Fruit fly (Drosophila melanogaster) whole organism, embryonic: Measurements from ENCODE around the gene melt.

ENCODE experiments used
- ATbp ChIP-seq: fragments of 200-800 bp; sonication (Bioruptor generic); optimal IDR thresholded peaks from 2 replicates; lab custom pipeline; 2017; ENCODE audit warnings: missing biosample characterization, mild to moderate bottlenecking, missing genetic modification characterization, missing genetic modification reagents
- Atf3 ChIP-seq: fragments of 200-800 bp; sonication (Bioruptor generic); optimal IDR thresholded peaks from 3 replicates; lab custom pipeline; 2016; ENCODE audit warnings: missing biosample characterization, missing genetic modification characterization
- BEAF-32 ChIP-seq: fragments of 200-800 bp; sonication (Bioruptor generic); optimal IDR thresholded peaks from 3 replicates; lab custom pipeline; 2017; ENCODE audit warnings: missing biosample characterization, missing genetic modification characterization, mild to moderate bottlenecking, moderate library complexity, missing genetic modification reagents
- CG1024 ChIP-seq: fragments of 200-800 bp; sonication (Bioruptor generic); IDR thresholded peaks from 2 replicates; pipeline ENCODE4 v1.3.6; 2022; ENCODE audit warnings: missing biosample characterization, missing genetic modification characterization
- CG10321 ChIP-seq: fragments of 200-800 bp; sonication (Bioruptor generic); IDR thresholded peaks from 2 replicates; pipeline ENCODE4 v1.3.6; 2022; ENCODE audit warnings: missing biosample characterization, missing genetic modification characterization
- CG11085 ChIP-seq: fragments of 200-800 bp; sonication (Bioruptor generic); IDR thresholded peaks from 2 replicates; pipeline ENCODE4 v1.3.6; 2022; ENCODE audit warnings: missing biosample characterization, missing genetic modification characterization
- CG11560 ChIP-seq: fragments of 200-800 bp; sonication (Bioruptor generic); IDR thresholded peaks from 3 replicates; pipeline ENCODE4 v1.3.6; 2022; ENCODE audit warnings: missing biosample characterization, missing genetic modification characterization
- CG11696 ChIP-seq: fragments of 200-800 bp; sonication (Bioruptor generic); IDR thresholded peaks from 2 replicates; pipeline ENCODE4 v1.3.6; 2022; ENCODE audit warnings: missing biosample characterization, missing genetic modification characterization
- CG12071 ChIP-seq: fragments of 200-800 bp; sonication (Bioruptor generic); optimal IDR thresholded peaks from 3 replicates; lab custom pipeline; 2018; ENCODE audit warnings: missing biosample characterization, mild to moderate bottlenecking, missing genetic modification characterization
- CG12155 ChIP-seq: fragments of 200-800 bp; sonication (Bioruptor generic); optimal IDR thresholded peaks from 3 replicates; lab custom pipeline; 2016; ENCODE audit warnings: missing biosample characterization, missing genetic modification characterization
- CG12769 ChIP-seq: fragments of 200-800 bp; sonication (Bioruptor generic); optimal IDR thresholded peaks from 2 replicates; lab custom pipeline; 2019; ENCODE audit warnings: missing biosample characterization, mild to moderate bottlenecking, missing genetic modification characterization, moderate library complexity
- CG14050 ChIP-seq: fragments of 200-800 bp; sonication (Bioruptor generic); IDR thresholded peaks from 3 replicates; pipeline ENCODE4 v1.3.6; 2022; ENCODE audit warnings: missing biosample characterization, missing genetic modification characterization
- CG16779 ChIP-seq: fragments of 200-800 bp; sonication (Bioruptor generic); IDR thresholded peaks from 2 replicates; pipeline ENCODE4 v1.3.6; 2022; ENCODE audit warnings: missing biosample characterization, missing genetic modification characterization
- CG1792 ChIP-seq: fragments of 200-800 bp; sonication (Bioruptor generic); optimal IDR thresholded peaks from 2 replicates; lab custom pipeline; 2016; ENCODE audit warnings: missing biosample characterization, missing genetic modification characterization
- CG2129 ChIP-seq: fragments of 200-800 bp; sonication (Bioruptor generic); IDR thresholded peaks from 2 replicates; pipeline ENCODE4 v1.3.6; 2022; ENCODE audit warnings: missing biosample characterization, missing genetic modification characterization; ENCODE audit not compliant: partially characterized antibody
- CG2199 ChIP-seq: fragments of 200-800 bp; sonication (Bioruptor generic); IDR thresholded peaks from 3 replicates; pipeline ENCODE4 v1.3.6; 2022; ENCODE audit warnings: missing biosample characterization, missing genetic modification characterization
- CG31388 ChIP-seq: fragments of 200-800 bp; sonication (Bioruptor generic); optimal IDR thresholded peaks from 2 replicates; lab custom pipeline; 2016; ENCODE audit warnings: missing biosample characterization, missing genetic modification characterization
- CG32772 ChIP-seq: fragments of 200-800 bp; sonication (Bioruptor generic); IDR thresholded peaks from 2 replicates; pipeline ENCODE4 v1.3.6; 2022; ENCODE audit warnings: missing biosample characterization, missing genetic modification characterization
- CG4282 ChIP-seq: fragments of 200-800 bp; sonication (Bioruptor generic); optimal IDR thresholded peaks from 2 replicates; lab custom pipeline; 2016; ENCODE audit warnings: missing biosample characterization, missing genetic modification characterization
- CG4424 ChIP-seq: fragments of 200-800 bp; sonication (Bioruptor generic); optimal IDR thresholded peaks from 3 replicates; lab custom pipeline; 2016; ENCODE audit warnings: missing biosample characterization, missing genetic modification characterization
- CG5180 ChIP-seq: fragments of 200-800 bp; sonication (Bioruptor generic); optimal IDR thresholded peaks from 3 replicates; lab custom pipeline; 2017; ENCODE audit warnings: missing biosample characterization, missing genetic modification characterization, mild to moderate bottlenecking, moderate library complexity, missing genetic modification reagents
- CkIIα-i1 ChIP-seq: fragments of 200-800 bp; sonication (Bioruptor generic); IDR thresholded peaks from 2 replicates; pipeline ENCODE4 v1.3.6; 2022; ENCODE audit warnings: missing biosample characterization, missing genetic modification characterization
- D19A ChIP-seq: fragments of 200-800 bp; optimal IDR thresholded peaks from 3 replicates; lab custom pipeline; 2019; ENCODE audit warnings: missing biosample characterization, mild to moderate bottlenecking, missing genetic modification characterization, moderate library complexity
- Dfd ChIP-seq, 2 experiments: fragments of >200 bp; optimal IDR thresholded peaks; 2 replicates each; lab custom pipeline; 2017; ENCODE audit warnings: missing biosample characterization in 2 of 2, missing genetic modification characterization in 2 of 2
- Dp ChIP-seq: fragments of 200-800 bp; sonication (Bioruptor generic); optimal IDR thresholded peaks from 2 replicates; lab custom pipeline; 2018; ENCODE audit warnings: missing biosample characterization, mild to moderate bottlenecking, missing genetic modification characterization, moderate library complexity
- Ets97D ChIP-seq: fragments of 200-800 bp; sonication (Bioruptor generic); optimal IDR thresholded peaks from 3 replicates; lab custom pipeline; 2016; ENCODE audit warnings: missing biosample characterization, missing genetic modification characterization
- Fer1 ChIP-seq: fragments of 200-800 bp; sonication (Bioruptor generic); optimal IDR thresholded peaks from 2 replicates; lab custom pipeline; 2017; ENCODE audit warnings: missing biosample characterization, mild to moderate bottlenecking, missing genetic modification characterization
- Hr3 ChIP-seq: fragments of 200-800 bp; sonication (Bioruptor generic); optimal IDR thresholded peaks from 3 replicates; lab custom pipeline; 2016; ENCODE audit warnings: missing biosample characterization, missing genetic modification characterization
- Mad ChIP-seq: fragments of 200-800 bp; sonication (Bioruptor generic); optimal IDR thresholded peaks from 2 replicates; lab custom pipeline; 2016; ENCODE audit warnings: missing biosample characterization, missing genetic modification characterization
- NC2β ChIP-seq: fragments of 200-800 bp; sonication (Bioruptor generic); optimal IDR thresholded peaks from 2 replicates; lab custom pipeline; 2016; ENCODE audit warnings: missing biosample characterization, missing genetic modification characterization
- Oli ChIP-seq: fragments of 200-800 bp; sonication (Bioruptor generic); optimal IDR thresholded peaks from 2 replicates; lab custom pipeline; 2018; ENCODE audit warnings: missing biosample characterization, mild to moderate bottlenecking, missing genetic modification characterization, moderate library complexity
- Optix ChIP-seq: fragments of 200-800 bp; sonication (Bioruptor generic); IDR thresholded peaks from 3 replicates; pipeline ENCODE4 v1.3.6; 2022; ENCODE audit warnings: missing biosample characterization, missing genetic modification characterization
- Ssrp ChIP-seq: fragments of 200-800 bp; sonication (Bioruptor generic); optimal IDR thresholded peaks from 2 replicates; lab custom pipeline; 2018; ENCODE audit warnings: missing biosample characterization, mild to moderate bottlenecking, missing genetic modification characterization, moderate library complexity
- Xrp1 ChIP-seq: fragments of 200-800 bp; sonication (Bioruptor generic); IDR thresholded peaks from 2 replicates; pipeline ENCODE4 v1.3.6; 2022; ENCODE audit warnings: missing biosample characterization, missing genetic modification characterization
- al ChIP-seq: fragments of 200-800 bp; sonication (Bioruptor generic); IDR thresholded peaks from 2 replicates; pipeline ENCODE4 v1.3.6; 2022; ENCODE audit warnings: missing biosample characterization, missing genetic modification characterization
- bigmax ChIP-seq: fragments of 200-800 bp; sonication (Bioruptor generic); optimal IDR thresholded peaks from 2 replicates; lab custom pipeline; 2018; ENCODE audit warnings: missing biosample characterization, mild to moderate bottlenecking, missing genetic modification characterization
- chn ChIP-seq: fragments of 200-800 bp; sonication (Bioruptor generic); optimal IDR thresholded peaks from 2 replicates; lab custom pipeline; 2016; ENCODE audit warnings: missing biosample characterization, missing genetic modification characterization
- ewg ChIP-seq: fragments of 200-800 bp; sonication (Bioruptor generic); optimal IDR thresholded peaks from 3 replicates; lab custom pipeline; 2017; ENCODE audit warnings: mild to moderate bottlenecking, missing biosample characterization, missing genetic modification reagents, missing genetic modification characterization
- eyg ChIP-seq: fragments of 200-800 bp; sonication (Bioruptor generic); optimal IDR thresholded peaks from 3 replicates; lab custom pipeline; 2016; ENCODE audit warnings: missing biosample characterization, missing genetic modification characterization
- fd102C ChIP-seq: fragments of 200-800 bp; sonication (Bioruptor generic); optimal IDR thresholded peaks from 2 replicates; lab custom pipeline; 2018; ENCODE audit warnings: missing biosample characterization, mild to moderate bottlenecking, missing genetic modification characterization, moderate library complexity
- gsb-n ChIP-seq: fragments of 200-800 bp; sonication (Bioruptor generic); optimal IDR thresholded peaks from 3 replicates; lab custom pipeline; 2018; ENCODE audit warnings: missing biosample characterization, mild to moderate bottlenecking, missing genetic modification characterization
- her ChIP-seq: fragments of 200-800 bp; sonication (Bioruptor generic); optimal IDR thresholded peaks from 2 replicates; lab custom pipeline; 2016; ENCODE audit warnings: missing biosample characterization, missing genetic modification characterization
- nerfin-2 ChIP-seq: fragments of 200-800 bp; sonication (Bioruptor generic); IDR thresholded peaks from 2 replicates; pipeline ENCODE4 v1.3.6; 2022; ENCODE audit warnings: missing biosample characterization, missing genetic modification characterization; ENCODE audit not compliant: partially characterized antibody
- oc ChIP-seq: fragments of 200-800 bp; sonication (Bioruptor generic); optimal IDR thresholded peaks from 2 replicates; lab custom pipeline; 2018; ENCODE audit warnings: missing biosample characterization, mild to moderate bottlenecking, missing genetic modification characterization, moderate library complexity
- org-1 ChIP-seq: fragments of 200-800 bp; sonication (Bioruptor generic); optimal IDR thresholded peaks from 2 replicates; lab custom pipeline; 2017; ENCODE audit warnings: missing biosample characterization, missing genetic modification characterization
- pros ChIP-seq: fragments of 200-800 bp; sonication (Bioruptor generic); optimal IDR thresholded peaks from 3 replicates; lab custom pipeline; 2019; ENCODE audit warnings: missing biosample characterization, mild to moderate bottlenecking, missing genetic modification characterization, moderate library complexity
- seq ChIP-seq: fragments of 200-800 bp; sonication (Bioruptor generic); IDR thresholded peaks from 2 replicates; pipeline ENCODE4 v1.3.6; 2022; ENCODE audit warnings: missing biosample characterization, missing genetic modification characterization
- sima ChIP-seq: fragments of 200-800 bp; sonication (Bioruptor generic); optimal IDR thresholded peaks from 2 replicates; lab custom pipeline; 2016; ENCODE audit warnings: missing biosample characterization, missing genetic modification characterization
- sisA ChIP-seq: fragments of 200-800 bp; sonication (Bioruptor generic); IDR thresholded peaks from 2 replicates; pipeline ENCODE4 v1.3.6; 2022; ENCODE audit warnings: missing biosample characterization, missing genetic modification characterization

melt gene

dm6 chr3L:7133699-7134655 is at the start of gene melt (continued):
- peak; percentile 92 for TF ChIP-seq chn (GFP tag; lab: Kevin White, UChicago)
- TF ChIP-seq CG10321 (GFP tag; lab: Robert Waterston, UW), result no peak
- peak; percentile 8 for TF ChIP-seq BEAF-32
- no peak for TF ChIP-seq CG2199 (GFP tag; lab: Robert Waterston, UW)
- TF ChIP-seq eyg, result peak; percentile 86
- TF ChIP-seq org-1 (GFP tag; lab: Kevin White, UChicago), result peak; percentile 89
- peak; percentile 48 for TF ChIP-seq CG12769 (tag; lab: Kevin White, UChicago)
- TF ChIP-seq ATbp (GFP tag; lab: Kevin White, UChicago), result peak; percentile 81
- peak; percentile 29 for TF ChIP-seq oc (tag; lab: Kevin White, UChicago)
- TF ChIP-seq CG32772 (GFP tag; lab: Robert Waterston, UW), result peak; percentile 55
- TF ChIP-seq CG11085, result peak; percentile 48
- TF ChIP-seq NC2β (GFP tag; lab: Kevin White, UChicago), result peak; percentile 71
- peak; percentile 67 for TF ChIP-seq her
- TF ChIP-seq sisA (GFP tag; lab: Robert Waterston, UW), result peak; percentile 76
- TF ChIP-seq fd102C (GFP tag; lab: Kevin White, UChicago), result peak; percentile 45
- TF ChIP-seq CG14050 (GFP tag; lab: Robert Waterston, UW), result peak; percentile 52; the same call in 2 of the 3 replicates
- TF ChIP-seq CG12155, result peak; percentile 86
- TF ChIP-seq Dp (GFP tag; lab: Kevin White, UChicago), result no peak
- TF ChIP-seq CG1792 (GFP tag; lab: Kevin White, UChicago), result peak; percentile 82
- TF ChIP-seq Oli (tag; lab: Kevin White, UChicago), result peak; percentile 93
- TF ChIP-seq ewg, result peak; percentile 74
- TF ChIP-seq CG4282, result peak; percentile 62
- TF ChIP-seq CG11696 (GFP tag; lab: Robert Waterston, UW), result no peak
- TF ChIP-seq Dfd (GFP tag; optimal IDR thresholded peaks at IDR 0.05; lab: Kevin White, UChicago), result no peak
- peak; percentile 71 for TF ChIP-seq sima (GFP tag; lab: Kevin White, UChicago)
- TF ChIP-seq Hr3 (GFP tag; lab: Kevin White, UChicago), result peak; percentile 88
- TF ChIP-seq Mad (GFP tag; lab: Kevin White, UChicago), result peak; percentile 82
- TF ChIP-seq Ssrp, result peak; percentile 89
- no peak for TF ChIP-seq nerfin-2 (GFP tag; lab: Robert Waterston, UW)
- peak; percentile 43; the same call in 1 of the 3 replicates for TF ChIP-seq CG11560 (tag; lab: Robert Waterston, UW)
- TF ChIP-seq CG31388 (GFP tag; lab: Kevin White, UChicago), result peak; percentile 49
- peak; percentile 35 for TF ChIP-seq CG12071 (GFP tag; lab: Kevin White, UChicago)
- TF ChIP-seq gsb-n (tag; lab: Kevin White, UChicago), result peak; percentile 79
- TF ChIP-seq Xrp1 (GFP tag; lab: Robert Waterston, UW), result peak; percentile 79
- peak; percentile 76 for TF ChIP-seq al
- TF ChIP-seq Optix (GFP tag; lab: Robert Waterston, UW), result peak; percentile 63; the same call in 2 of the 3 replicates
- peak; percentile 83 for TF ChIP-seq D19A (tag; lab: Kevin White, UChicago)
- peak; percentile 87 for TF ChIP-seq Ets97D (GFP tag; lab: Kevin White, UChicago)
- peak; percentile 83 for TF ChIP-seq Fer1
- TF ChIP-seq seq (GFP tag; lab: Robert Waterston, UW), result peak; percentile 58
- peak; percentile 77 for TF ChIP-seq Atf3 (GFP tag; lab: Kevin White, UChicago)
- peak; percentile 89 for TF ChIP-seq CG4424 (GFP tag; lab: Kevin White, UChicago)
- no peak for TF ChIP-seq pros (GFP tag; lab: Kevin White, UChicago)
- TF ChIP-seq CkIIα-i1, result no peak
- peak; percentile 74 for TF ChIP-seq CG5180
- no peak for TF ChIP-seq CG2129 (GFP tag; lab: Robert Waterston, UW)
- no peak for TF ChIP-seq CG1024
- peak; percentile 7; the same call in 1 of the 2 replicates for TF ChIP-seq CG16779 (GFP tag; lab: Robert Waterston, UW)
- no peak for TF ChIP-seq bigmax
